Fruit fly (Drosophila melanogaster): ENCODE measurements around the gene CG3436.

DNA sequence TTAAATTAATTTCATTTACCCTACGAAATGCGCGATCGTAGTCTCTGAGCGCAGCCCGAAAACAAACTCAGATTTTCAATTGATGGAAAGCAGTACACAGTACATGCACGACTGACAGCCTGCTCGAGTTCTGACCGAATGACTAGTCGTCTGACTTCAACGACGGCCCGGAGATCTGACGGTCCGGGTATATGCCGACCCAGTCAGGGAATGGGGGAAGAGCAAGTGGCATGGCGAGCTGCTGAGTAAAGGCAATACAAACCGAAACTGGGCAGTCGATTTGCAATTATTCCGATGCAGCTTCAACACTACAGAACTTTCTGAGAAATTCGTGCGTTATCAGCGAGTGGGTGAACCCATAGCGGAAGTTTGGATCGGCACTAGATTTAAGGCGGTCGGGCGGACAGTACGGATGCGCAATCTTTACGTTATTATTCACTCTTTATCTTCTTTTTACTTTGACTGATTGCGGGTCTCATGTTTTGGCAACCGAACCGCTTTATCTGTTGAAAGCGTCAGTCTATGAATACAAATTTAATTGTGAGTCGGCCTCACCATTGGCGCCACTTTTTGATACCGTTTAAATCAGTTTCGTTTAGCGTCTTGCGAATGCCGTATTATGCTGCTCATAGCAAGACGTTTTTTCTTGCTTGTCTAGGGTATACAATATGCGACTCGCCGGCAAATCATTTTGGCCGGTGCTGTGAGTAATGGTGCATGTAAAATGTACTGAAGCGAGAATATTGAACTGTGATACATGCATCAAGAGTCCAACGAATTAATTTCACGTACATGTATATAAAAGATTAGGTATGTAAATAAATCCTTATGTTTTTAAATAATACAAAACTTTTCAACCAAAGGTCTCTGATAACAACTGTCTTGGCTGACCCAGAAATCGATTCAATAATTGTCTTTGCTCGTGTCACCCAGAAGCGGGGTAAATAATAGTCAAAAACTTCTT, 35.1 kb upstream of the CG3436 start:
- TF ChIP-seq CG6163 (GFP tag; IDR thresholded peaks at IDR 0.05) (no peak), CG31627 (GFP tag; optimal IDR thresholded peaks at IDR 0.05) (peak; percentile 6), acj6 (GFP tag; optimal IDR thresholded peaks at IDR 0.05) (no peak), pdm3 (GFP tag; optimal IDR thresholded peaks at IDR 0.05) (no peak), CG32006 (GFP tag; optimal IDR thresholded peaks at IDR 0.05) (peak; percentile 74), fd59A (GFP tag; optimal IDR thresholded peaks at IDR 0.05) (no peak), CG3919 (GFP tag; optimal IDR thresholded peaks at IDR 0.05) (no peak), CG16779 (tag; optimal IDR thresholded peaks at IDR 0.05) (no peak), CG10631 (GFP tag; optimal IDR thresholded peaks at IDR 0.05) (peak; percentile 18), ss (GFP tag; optimal IDR thresholded peaks at IDR 0.05) (no peak), CG6792 (GFP tag; optimal IDR thresholded peaks at IDR 0.05) (no peak), CG6276 (GFP tag; optimal IDR thresholded peaks at IDR 0.05) (peak; percentile 65), Met (GFP tag; optimal IDR thresholded peaks at IDR 0.05) (peak; percentile 41), fkh (GFP tag; optimal IDR thresholded peaks at IDR 0.05) (no peak)

All from whole organism, prepupa.